Fruit fly (Drosophila melanogaster): ENCODE results near the gene CG43732.

dm6 chr3R:18913856-18914593 lies 36.0 kb upstream of the CG43732 start:
- TF ChIP-seq Clk (GFP tag; optimal IDR thresholded peaks at IDR 0.05) (no peak), CG1620 (GFP tag; optimal IDR thresholded peaks at IDR 0.05) (no peak), cic (GFP tag; optimal IDR thresholded peaks at IDR 0.05) (no peak), bab1 (GFP tag; optimal IDR thresholded peaks at IDR 0.05) (no peak), Crg-1 (GFP tag; optimal IDR thresholded peaks at IDR 0.05) (no peak), CG12768 (GFP tag; optimal IDR thresholded peaks at IDR 0.05) (no peak), tj (GFP tag; optimal IDR thresholded peaks at IDR 0.05) (no peak), kay (GFP tag; ENCODE audit: borderline replicate concordance) (peak; percentile 80), CG33017 (tag; optimal IDR thresholded peaks at IDR 0.05) (peak; percentile 13)

Measured in whole organism, adult.